Fruit fly (Drosophila melanogaster): ENCODE data around the gene Lim3.

Gene Lim3

DNA sequence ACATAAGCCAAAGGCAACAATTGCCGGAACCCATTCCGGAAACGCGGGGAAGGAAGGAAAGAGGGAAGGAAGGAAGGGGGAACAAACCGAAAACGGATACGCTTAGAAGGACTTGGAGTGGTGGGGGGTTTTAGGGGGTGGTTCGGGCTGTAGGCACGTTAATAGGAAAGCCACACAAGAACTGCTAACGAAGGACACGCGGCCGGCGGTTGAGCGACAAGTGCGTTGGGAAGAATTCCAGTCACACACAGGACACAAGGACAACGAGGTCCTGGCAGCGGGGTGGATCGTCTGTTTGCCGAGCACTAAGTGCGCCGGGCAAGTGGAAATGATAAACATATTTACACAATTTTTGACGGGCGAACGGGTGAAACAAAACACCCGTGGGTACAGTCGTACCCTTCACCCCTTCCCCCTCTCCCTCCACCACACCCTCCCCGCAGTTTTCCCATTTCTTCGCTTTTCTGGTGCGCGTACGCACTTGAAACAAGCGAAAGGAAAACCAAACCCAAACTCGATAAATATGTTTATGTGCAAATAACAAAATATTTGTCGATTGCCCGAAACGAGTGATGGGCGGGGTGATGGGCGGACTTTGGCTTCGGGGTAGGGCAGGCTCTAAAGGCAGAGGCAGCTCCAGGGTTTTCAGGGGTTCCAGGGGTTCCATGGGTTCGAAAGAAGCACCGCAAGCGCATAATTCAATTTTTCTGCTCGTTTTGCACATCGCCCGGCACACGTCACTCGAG, 4.9 kb downstream of the Lim3 start:
- TF ChIP-seq ey (GFP tag; optimal IDR thresholded peaks at IDR 0.05) (no peak), fru (GFP tag; optimal IDR thresholded peaks at IDR 0.05) (no peak), Abd-B (GFP tag; optimal IDR thresholded peaks at IDR 0.05) (no peak)

dm6 chr2L:19101744-19102143, 6.5 kb downstream of the Lim3 start, which contains the start of the genes CG17344 and CG43731:
Gene CG17344 (plus strand): TSS chr2L:19102044.
Gene CG43731 (plus strand): TSS chr2L:19102044.
- no peak for TF ChIP-seq dmrt93B (GFP tag; optimal IDR thresholded peaks at IDR 0.05)
- no peak for TF ChIP-seq Mio (GFP tag; optimal IDR thresholded peaks at IDR 0.05)
- TF ChIP-seq fru (GFP tag; optimal IDR thresholded peaks at IDR 0.05): no peak

- TF ChIP-seq lola (GFP tag; optimal IDR thresholded peaks at IDR 0.05): no peak
- TF ChIP-seq woc (GFP tag; optimal IDR thresholded peaks at IDR 0.05): no peak
- TF ChIP-seq GATAd (GFP tag; optimal IDR thresholded peaks at IDR 0.05): no peak
- TF ChIP-seq sage (GFP tag; optimal IDR thresholded peaks at IDR 0.05): no peak
- no peak for TF ChIP-seq CG9705 (GFP tag; optimal IDR thresholded peaks at IDR 0.05)
- no peak for TF ChIP-seq jim (GFP tag; optimal IDR thresholded peaks at IDR 0.05)
- TF ChIP-seq dsf (GFP tag; optimal IDR thresholded peaks at IDR 0.05; ENCODE audit: borderline replicate concordance): no peak
- TF ChIP-seq pan (optimal IDR thresholded peaks at IDR 0.05): no peak
- no peak for TF ChIP-seq dmrt93B (GFP tag; optimal IDR thresholded peaks at IDR 0.05)
- TF ChIP-seq Vsx2 (GFP tag; optimal IDR thresholded peaks at IDR 0.05; ENCODE audit: partially characterized antibody): no peak
- no peak for TF ChIP-seq Dfd (GFP tag; optimal IDR thresholded peaks at IDR 0.05)
- TF ChIP-seq Myc (optimal IDR thresholded peaks at IDR 0.05): no peak
- TF ChIP-seq fru (GFP tag; optimal IDR thresholded peaks at IDR 0.05): no peak
- TF ChIP-seq Mio (GFP tag; optimal IDR thresholded peaks at IDR 0.05): no peak
- TF ChIP-seq Hr83 (GFP tag; optimal IDR thresholded peaks at IDR 0.05; ENCODE audit: poor library complexity, severe bottlenecking): no peak
- no peak for TF ChIP-seq foxo (GFP tag; optimal IDR thresholded peaks at IDR 0.05)
- TF ChIP-seq psq (GFP tag; optimal IDR thresholded peaks at IDR 0.05): no peak
- TF ChIP-seq usp (GFP tag; optimal IDR thresholded peaks at IDR 0.05): no peak
These were observed 9.6 kb downstream of the Lim3 start for dm6 chr2L:19098668-19099067.

dm6 chr2L:19097374-19097773, 10.9 kb downstream of the Lim3 start:
- TF ChIP-seq Jra (GFP tag; optimal IDR thresholded peaks at IDR 0.05): no peak

DNA sequence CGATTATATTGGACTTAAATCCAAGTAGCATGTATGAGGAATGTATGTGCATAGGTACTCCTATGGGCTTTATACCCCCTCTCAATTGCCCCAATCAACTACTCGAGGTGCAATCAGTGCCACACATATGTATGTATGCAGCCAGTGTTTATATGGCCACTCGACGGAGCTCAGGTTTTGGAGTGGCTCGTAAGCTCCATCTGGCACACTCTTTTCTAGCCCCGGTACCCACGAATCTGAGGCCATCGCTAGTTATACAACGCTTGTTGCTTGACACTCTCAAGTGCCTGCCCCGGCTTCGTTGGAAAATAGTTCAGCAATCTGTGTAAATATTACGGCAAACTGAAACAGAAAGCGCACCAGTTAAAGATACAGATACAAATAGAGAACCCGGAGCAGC, 11.9 kb downstream of the Lim3 start:
- TF ChIP-seq CG32264 (GFP tag; optimal IDR thresholded peaks at IDR 0.05): no peak
- TF ChIP-seq sv (GFP tag; optimal IDR thresholded peaks at IDR 0.05): no peak
- no peak for TF ChIP-seq h (GFP tag; optimal IDR thresholded peaks at IDR 0.05)
- TF ChIP-seq Dif (GFP tag; optimal IDR thresholded peaks at IDR 0.05; ENCODE audit: partially characterized antibody): no peak
- TF ChIP-seq tai (GFP tag; optimal IDR thresholded peaks at IDR 0.05): no peak
- no peak for TF ChIP-seq OdsH (GFP tag; optimal IDR thresholded peaks at IDR 0.05)
- no peak for TF ChIP-seq rgr (GFP tag; optimal IDR thresholded peaks at IDR 0.05)
- no peak for TF ChIP-seq Hr83 (GFP tag; optimal IDR thresholded peaks at IDR 0.05; ENCODE audit: poor library complexity, severe bottlenecking)
- no peak for TF ChIP-seq lola (GFP tag; optimal IDR thresholded peaks at IDR 0.05)
- no peak for TF ChIP-seq Myc (optimal IDR thresholded peaks at IDR 0.05)
- TF ChIP-seq woc (GFP tag; optimal IDR thresholded peaks at IDR 0.05): no peak
- TF ChIP-seq GATAd (GFP tag; optimal IDR thresholded peaks at IDR 0.05): no peak
- no peak for TF ChIP-seq Mio (GFP tag; optimal IDR thresholded peaks at IDR 0.05)
- no peak for TF ChIP-seq Rel (GFP tag; optimal IDR thresholded peaks at IDR 0.05)
- no peak for TF ChIP-seq Rel (tag; optimal IDR thresholded peaks at IDR 0.05)

dm6 chr2L:19093868-19094267, 14.4 kb downstream of the Lim3 start:
- TF ChIP-seq Dfd (GFP tag; optimal IDR thresholded peaks at IDR 0.05) (no peak), Hr83 (GFP tag; optimal IDR thresholded peaks at IDR 0.05; ENCODE audit: poor library complexity, severe bottlenecking) (no peak), GATAd (GFP tag; optimal IDR thresholded peaks at IDR 0.05) (no peak), ey (GFP tag; optimal IDR thresholded peaks at IDR 0.05) (no peak), OdsH (GFP tag; optimal IDR thresholded peaks at IDR 0.05) (no peak), sage (GFP tag; optimal IDR thresholded peaks at IDR 0.05) (no peak), Hnf4 (GFP tag; optimal IDR thresholded peaks at IDR 0.05) (no peak), CG9705 (GFP tag; optimal IDR thresholded peaks at IDR 0.05) (no peak), HLH106 (tag; optimal IDR thresholded peaks at IDR 0.05) (no peak), Myc (optimal IDR thresholded peaks at IDR 0.05) (no peak), Jra (GFP tag; optimal IDR thresholded peaks at IDR 0.05) (no peak), pan (optimal IDR thresholded peaks at IDR 0.05) (no peak), fru (GFP tag; optimal IDR thresholded peaks at IDR 0.05) (no peak), Dif (GFP tag; optimal IDR thresholded peaks at IDR 0.05; ENCODE audit: partially characterized antibody) (no peak), usp (GFP tag; optimal IDR thresholded peaks at IDR 0.05) (no peak), CrebA (GFP tag; optimal IDR thresholded peaks at IDR 0.05; ENCODE audit: borderline replicate concordance) (no peak), tai (GFP tag; optimal IDR thresholded peaks at IDR 0.05) (no peak), Vsx2 (GFP tag; optimal IDR thresholded peaks at IDR 0.05; ENCODE audit: partially characterized antibody) (no peak)

Data from whole organism, wandering third instar larva.